Fruit fly (Drosophila melanogaster): ENCODE measurements around the gene Ulp1.

- TF ChIP-seq usp (GFP tag; optimal IDR thresholded peaks at IDR 0.05) (no peak), psq (optimal IDR thresholded peaks at IDR 0.05) (no peak), Dll (optimal IDR thresholded peaks at IDR 0.05) (no peak), CG8478 (optimal IDR thresholded peaks at IDR 0.05) (no peak)
These were observed 45.6 kb downstream of the Ulp1 start for dm6 chrX:19162249-19162914.
